ENCODE assay signal across 1 worm cellular context in the genomic region with DNA sequence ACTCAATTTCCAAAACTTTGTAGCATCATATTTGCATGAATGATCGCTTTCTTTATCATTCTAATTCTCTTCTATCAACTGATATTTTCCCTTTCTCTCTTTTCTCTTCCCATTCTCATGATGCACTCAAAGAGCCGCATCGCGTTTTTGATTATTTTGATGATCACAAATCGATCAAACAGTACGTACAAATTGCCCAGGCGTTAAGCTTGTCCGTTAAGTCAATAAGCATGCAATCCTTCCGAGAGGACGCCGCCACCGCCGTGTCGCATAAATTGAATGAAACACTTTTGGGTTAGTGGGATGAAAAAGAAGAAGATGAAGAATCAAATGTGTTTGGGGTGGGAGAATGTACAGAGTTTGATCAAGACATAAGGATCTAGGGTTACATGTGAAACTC.
TF ChIP-seq lines count a peak whose summit lies in the region.

No protein-coding gene starts in this region.

TF ChIP-seq in whole organism, L4 larva, 104 proteins besides CTCF, POLR2A, EP300 and RAD21 (continued from another document):
- TF ChIP-seq dve-1 (tag; optimal IDR thresholded peaks at IDR 0.05; lab: Kevin White, UChicago; ENCODE audit: insufficient read depth) = peak; percentile 57
- no peak for TF ChIP-seq daf-16 (GFP tag; optimal IDR thresholded peaks at IDR 0.05; lab: Kevin White, UChicago)
- TF ChIP-seq daf-16 (tag; optimal IDR thresholded peaks at IDR 0.05; lab: Kevin White, UChicago) = peak; percentile 13
- TF ChIP-seq Y105C5A.15 (GFP tag; IDR thresholded peaks at IDR 0.05; lab: Robert Waterston, UW) = no peak
- TF ChIP-seq dmd-6 (GFP tag; IDR thresholded peaks at IDR 0.05; lab: Robert Waterston, UW) = 0 out of 2 replicates have a peak, but pooled peaks have one; percentile 30
- TF ChIP-seq tra-1 (GFP tag; IDR thresholded peaks at IDR 0.05; lab: Robert Waterston, UW) = no peak
- TF ChIP-seq unc-130 (GFP tag; optimal IDR thresholded peaks at IDR 0.05; lab: Kevin White, UChicago) = no peak
- TF ChIP-seq fkh-10 (GFP tag; optimal IDR thresholded peaks at IDR 0.05; lab: Kevin White, UChicago) = no peak
- no peak for TF ChIP-seq ama-1 (optimal IDR thresholded peaks at IDR 0.05; lab: Kevin White, UChicago)
- no peak for TF ChIP-seq zag-1 (tag; optimal IDR thresholded peaks at IDR 0.05; lab: Kevin White, UChicago)
- no peak for TF ChIP-seq madf-9 (GFP tag; conservative IDR thresholded peaks at IDR 0.05; lab: Robert Waterston, UW)
- TF ChIP-seq nhr-6 (tag; optimal IDR thresholded peaks at IDR 0.05; lab: Kevin White, UChicago) = no peak
- no peak for TF ChIP-seq lin-15B (tag; optimal IDR thresholded peaks at IDR 0.05; lab: Kevin White, UChicago)
TF ChIP-seq in whole organism, L4 larva: peak in this region for 7.
